Worm (Caenorhabditis elegans) whole organism, late embryonic: ENCODE data around the gene nhr-90.

Experiments used
- F13H6.1 ChIP-seq: sonication (generic microtip); optimal IDR thresholded peaks from 2 replicates; lab custom pipeline; 2016; ENCODE audit warnings: missing genetic modification characterization, missing compliant biosample characterization
- ahr-1 ChIP-seq: sonication (generic microtip); optimal IDR thresholded peaks from 2 replicates; lab custom pipeline; 2016; ENCODE audit warnings: missing genetic modification characterization, missing compliant biosample characterization
- gmeb-2 ChIP-seq: sonication (generic microtip); optimal IDR thresholded peaks from 2 replicates; lab custom pipeline; 2016; ENCODE audit warnings: missing genetic modification characterization, inconsistent platforms, missing compliant biosample characterization
- pax-1 ChIP-seq: fragments of 150-350 bp; optimal IDR thresholded peaks from 2 replicates; lab custom pipeline; 2014; ENCODE audit warnings: missing biosample characterization, missing genetic modification characterization
- pros-1 ChIP-seq: fragments of 150-350 bp; optimal IDR thresholded peaks from 2 replicates; lab custom pipeline; 2014; ENCODE audit warnings: missing biosample characterization, missing genetic modification reagents, missing genetic modification characterization

DNA sequence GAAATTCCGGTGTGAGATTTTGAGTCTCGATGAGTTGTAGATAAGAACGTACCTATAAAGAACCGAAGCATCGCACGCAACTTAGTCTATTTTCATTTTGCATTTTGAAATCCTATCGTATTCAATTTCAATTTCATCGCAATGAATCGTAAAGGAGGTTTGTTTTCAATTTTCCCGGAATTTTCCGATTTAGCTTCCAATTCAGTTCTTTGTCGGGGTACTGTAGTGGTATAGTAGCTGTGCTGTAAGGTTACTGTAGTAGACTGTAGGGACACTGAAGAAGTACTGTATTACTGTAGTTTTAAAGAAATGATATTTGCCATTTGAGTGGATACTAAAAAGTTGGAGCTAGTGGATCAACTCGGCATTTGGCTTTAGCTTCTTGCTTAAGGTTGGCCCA is 10.5 kb upstream of the nhr-90 start:
- TF ChIP-seq F13H6.1 (no peak), ahr-1 (tag; lab: Kevin White, UChicago) (no peak), gmeb-2 (tag; lab: Kevin White, UChicago) (no peak), pros-1 (no peak), pax-1 (tag; lab: Kevin White, UChicago) (no peak)
